Fruit fly (Drosophila melanogaster) whole organism, prepupa: ENCODE data around the gene CARPB.

Experiments used
- CG10631 ChIP-seq: fragments of 200-800 bp; sonication (Bioruptor generic); optimal IDR thresholded peaks from 2 replicates; lab custom pipeline; 2016; ENCODE audit warnings: missing biosample characterization, missing genetic modification characterization
- CG11294 ChIP-seq: fragments of 200-800 bp; sonication (Bioruptor generic); IDR thresholded peaks from 2 replicates; pipeline ENCODE4 v1.3.6; 2022; ENCODE audit warnings: missing biosample characterization, missing genetic modification characterization
- CG11762 ChIP-seq: fragments of 200-800 bp; sonication (Bioruptor generic); optimal IDR thresholded peaks from 3 replicates; lab custom pipeline; 2016; ENCODE audit warnings: missing biosample characterization, missing genetic modification characterization; ENCODE audit not compliant: insufficient read depth
- CG11902 ChIP-seq: fragments of 200-800 bp; sonication (Bioruptor generic); optimal IDR thresholded peaks from 3 replicates; lab custom pipeline; 2016; ENCODE audit warnings: missing biosample characterization, missing genetic modification characterization
- CG15336 ChIP-seq: fragments of 200-800 bp; sonication (Bioruptor generic); IDR thresholded peaks from 2 replicates; pipeline ENCODE4 v1.3.6; 2022; ENCODE audit warnings: missing biosample characterization, missing genetic modification characterization
- CG1621 ChIP-seq: fragments of 200-800 bp; sonication (Bioruptor generic); optimal IDR thresholded peaks from 3 replicates; lab custom pipeline; 2018; ENCODE audit warnings: missing biosample characterization, mild to moderate bottlenecking, missing genetic modification characterization
- CG3032 ChIP-seq: fragments of 200-800 bp; optimal IDR thresholded peaks from 2 replicates; lab custom pipeline; 2019; ENCODE audit warnings: missing biosample characterization, mild to moderate bottlenecking, missing genetic modification characterization, moderate library complexity
- CG31627 ChIP-seq: fragments of 200-800 bp; sonication (Bioruptor generic); optimal IDR thresholded peaks from 3 replicates; lab custom pipeline; 2016; ENCODE audit warnings: missing biosample characterization, missing genetic modification characterization
- CG32006 ChIP-seq: fragments of 200-800 bp; sonication (Bioruptor generic); optimal IDR thresholded peaks from 3 replicates; lab custom pipeline; 2017; ENCODE audit warnings: missing biosample characterization, mild to moderate bottlenecking, missing genetic modification characterization
- CG34406 ChIP-seq: fragments of 200-800 bp; sonication (Bioruptor generic); optimal IDR thresholded peaks from 3 replicates; lab custom pipeline; 2016; ENCODE audit warnings: missing biosample characterization, missing genetic modification characterization
- CG3919 ChIP-seq: fragments of 200-800 bp; sonication (Bioruptor generic); optimal IDR thresholded peaks from 3 replicates; lab custom pipeline; 2016; ENCODE audit warnings: missing biosample characterization, missing genetic modification characterization
- CG4318 ChIP-seq: fragments of 200-800 bp; sonication (Bioruptor generic); optimal IDR thresholded peaks from 3 replicates; lab custom pipeline; 2017; ENCODE audit warnings: missing biosample characterization, mild to moderate bottlenecking, missing genetic modification characterization
- CG6163 ChIP-seq: fragments of 200-800 bp; sonication (Bioruptor generic); IDR thresholded peaks from 3 replicates; pipeline ENCODE4 v1.3.6; 2022; ENCODE audit warnings: missing biosample characterization, missing genetic modification characterization
- CG6792 ChIP-seq: fragments of 200-800 bp; sonication (Bioruptor generic); optimal IDR thresholded peaks from 3 replicates; lab custom pipeline; 2016; ENCODE audit warnings: missing biosample characterization, missing genetic modification characterization
- CG6808 ChIP-seq: fragments of 200-800 bp; sonication (Bioruptor generic); optimal IDR thresholded peaks from 3 replicates; lab custom pipeline; 2017; ENCODE audit warnings: missing biosample characterization, missing genetic modification characterization, mild to moderate bottlenecking, moderate library complexity, missing genetic modification reagents
- CG8119 ChIP-seq: fragments of 200-800 bp; sonication (Bioruptor generic); IDR thresholded peaks from 3 replicates; pipeline ENCODE4 v1.3.6; 2022; ENCODE audit warnings: missing biosample characterization, missing genetic modification characterization
- CG8319 ChIP-seq: fragments of 200-800 bp; sonication (Bioruptor generic); optimal IDR thresholded peaks from 3 replicates; lab custom pipeline; 2016; ENCODE audit warnings: missing biosample characterization, missing genetic modification characterization
- CG8632 ChIP-seq: fragments of 200-800 bp; sonication (Bioruptor generic); optimal IDR thresholded peaks from 3 replicates; lab custom pipeline; 2016; ENCODE audit warnings: missing biosample characterization, missing genetic modification characterization
- Eip75B ChIP-seq: fragments of 200-800 bp; sonication (Bioruptor generic); optimal IDR thresholded peaks from 3 replicates; lab custom pipeline; 2016; ENCODE audit warnings: missing biosample characterization, missing genetic modification characterization
- Eip78C ChIP-seq: fragments of 200-800 bp; sonication (Bioruptor generic); peaks from one replicate; lab custom pipeline; 2016; ENCODE audit warnings: missing biosample characterization, missing genetic modification characterization
- Eip93F ChIP-seq: fragments of 200-800 bp; sonication (Bioruptor generic); optimal IDR thresholded peaks from 2 replicates; lab custom pipeline; 2016; ENCODE audit warnings: missing biosample characterization, mild to moderate bottlenecking, missing genetic modification characterization
- Ets21C ChIP-seq: fragments of 200-800 bp; sonication (Bioruptor generic); optimal IDR thresholded peaks from 3 replicates; lab custom pipeline; 2016; ENCODE audit warnings: missing biosample characterization, missing genetic modification characterization
- Ets96B ChIP-seq: fragments of 200-800 bp; optimal IDR thresholded peaks from 2 replicates; lab custom pipeline; 2019; ENCODE audit warnings: missing biosample characterization, mild to moderate bottlenecking, missing genetic modification characterization, moderate library complexity
- Gug ChIP-seq: fragments of 200-800 bp; sonication (Bioruptor generic); IDR thresholded peaks from 2 replicates; pipeline ENCODE4 v1.3.6; 2022; ENCODE audit warnings: missing biosample characterization, missing genetic modification characterization
- Hr4 ChIP-seq: fragments of 200-800 bp; sonication (Bioruptor generic); optimal IDR thresholded peaks from 3 replicates; lab custom pipeline; 2016; ENCODE audit warnings: missing biosample characterization, missing genetic modification characterization
- Lpt ChIP-seq: fragments of 200-800 bp; sonication (Bioruptor generic); optimal IDR thresholded peaks from 3 replicates; lab custom pipeline; 2016; ENCODE audit warnings: missing biosample characterization, missing genetic modification characterization
- Met ChIP-seq: fragments of 200-800 bp; sonication (Bioruptor generic); optimal IDR thresholded peaks from 3 replicates; lab custom pipeline; 2016; ENCODE audit warnings: missing biosample characterization, missing genetic modification characterization
- OdsH ChIP-seq: fragments of 200-800 bp; sonication (Bioruptor generic); optimal IDR thresholded peaks from 3 replicates; lab custom pipeline; 2016; ENCODE audit warnings: missing biosample characterization, missing genetic modification characterization
- Smox ChIP-seq: fragments of 200-800 bp; sonication (Bioruptor generic); optimal IDR thresholded peaks from 3 replicates; lab custom pipeline; 2016; ENCODE audit warnings: missing biosample characterization, missing genetic modification characterization
- Sox102F ChIP-seq: fragments of 200-800 bp; sonication (Bioruptor generic); optimal IDR thresholded peaks from 2 replicates; lab custom pipeline; 2016; ENCODE audit warnings: missing biosample characterization, mild to moderate bottlenecking, missing genetic modification characterization
- Sox14 ChIP-seq: fragments of 200-800 bp; sonication (Bioruptor generic); optimal IDR thresholded peaks from 3 replicates; lab custom pipeline; 2016; ENCODE audit warnings: missing biosample characterization, missing genetic modification characterization
- Sox15 ChIP-seq: fragments of 200-800 bp; sonication (Bioruptor generic); optimal IDR thresholded peaks from 3 replicates; lab custom pipeline; 2016; ENCODE audit warnings: missing biosample characterization, missing genetic modification characterization
- achi ChIP-seq: fragments of 200-800 bp; sonication (Bioruptor generic); optimal IDR thresholded peaks from 3 replicates; lab custom pipeline; 2016; ENCODE audit warnings: missing biosample characterization, missing genetic modification characterization
- acj6 ChIP-seq: fragments of 200-800 bp; sonication (Bioruptor generic); optimal IDR thresholded peaks from 3 replicates; lab custom pipeline; 2016; ENCODE audit warnings: missing biosample characterization, missing genetic modification characterization
- cyc ChIP-seq: fragments of 200-800 bp; sonication (Bioruptor generic); optimal IDR thresholded peaks from 3 replicates; lab custom pipeline; 2016; ENCODE audit warnings: missing biosample characterization, missing genetic modification characterization
- dsx ChIP-seq: fragments of 200-800 bp; optimal IDR thresholded peaks from 3 replicates; lab custom pipeline; 2019; ENCODE audit warnings: missing biosample characterization, mild to moderate bottlenecking, missing genetic modification characterization, moderate library complexity; ENCODE audit not compliant: poor library complexity, severe bottlenecking
- esn ChIP-seq: fragments of 200-800 bp; sonication (Bioruptor generic); optimal IDR thresholded peaks from 2 replicates; lab custom pipeline; 2016; ENCODE audit warnings: missing biosample characterization, mild to moderate bottlenecking, missing genetic modification characterization, moderate library complexity
- fd85E ChIP-seq: fragments of 200-800 bp; sonication (Bioruptor generic); optimal IDR thresholded peaks from 3 replicates; lab custom pipeline; 2016; ENCODE audit warnings: missing biosample characterization, missing genetic modification characterization
- fkh ChIP-seq: fragments of 200-800 bp; sonication (Bioruptor generic); optimal IDR thresholded peaks from 3 replicates; lab custom pipeline; 2017; ENCODE audit warnings: missing biosample characterization, mild to moderate bottlenecking, missing genetic modification characterization, moderate library complexity
- lz ChIP-seq: fragments of 200-800 bp; sonication (Bioruptor generic); optimal IDR thresholded peaks from 3 replicates; lab custom pipeline; 2016; ENCODE audit warnings: missing biosample characterization, missing genetic modification characterization
- net ChIP-seq: fragments of 200-800 bp; sonication (Bioruptor generic); optimal IDR thresholded peaks from 3 replicates; lab custom pipeline; 2016; ENCODE audit warnings: missing biosample characterization, missing genetic modification characterization
- salr ChIP-seq, 2 experiments: fragments of 200-800 bp; sonication (Bioruptor generic); optimal IDR thresholded peaks; 3 replicates each; lab custom pipeline; 2016 to 2018; ENCODE audit warnings: missing biosample characterization in 2 of 2, missing genetic modification characterization in 2 of 2, mild to moderate bottlenecking in 1 of 2
- spab ChIP-seq: fragments of 200-800 bp; sonication (Bioruptor generic); optimal IDR thresholded peaks from 2 replicates; lab custom pipeline; 2017; ENCODE audit warnings: missing biosample characterization, mild to moderate bottlenecking, missing genetic modification characterization, missing genetic modification reagents
- ss ChIP-seq, 2 experiments: fragments of 200-800 bp; sonication (Bioruptor generic); optimal IDR thresholded peaks; 2 replicates in 1 of 2; 3 replicates in 1 of 2; lab custom pipeline; 2017 to 2018; ENCODE audit warnings: mild to moderate bottlenecking in 2 of 2, missing biosample characterization in 2 of 2, missing genetic modification characterization in 2 of 2, moderate library complexity in 1 of 2
- svp ChIP-seq: fragments of 200-800 bp; sonication (Bioruptor generic); peaks from one replicate; lab custom pipeline; 2016; ENCODE audit warnings: missing biosample characterization, missing genetic modification characterization
- topi ChIP-seq: fragments of 200-800 bp; sonication (Bioruptor generic); optimal IDR thresholded peaks from 3 replicates; lab custom pipeline; 2016; ENCODE audit warnings: missing biosample characterization, missing genetic modification characterization

CARPB gene

DNA sequence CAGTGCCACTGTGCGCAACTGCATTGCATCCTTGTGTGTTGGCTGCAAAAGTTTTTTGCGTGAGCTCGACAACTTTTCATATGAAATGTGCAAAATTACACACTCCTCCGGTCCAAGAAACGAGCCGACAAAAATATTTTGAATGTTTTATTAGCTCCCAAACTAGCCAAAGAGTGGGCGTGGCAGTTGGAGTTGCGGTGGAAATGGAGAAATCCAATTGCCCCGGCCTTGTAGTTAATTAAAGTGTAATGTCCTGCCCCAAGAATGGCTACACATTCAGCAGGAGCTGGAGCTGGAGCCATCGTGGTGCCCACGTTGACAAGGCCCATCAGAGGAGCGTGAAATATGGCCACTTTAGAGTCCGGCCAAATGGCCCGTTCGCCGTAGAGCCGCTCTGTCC, at the start of gene CARPB:
Gene CARPB (plus strand): TSS at position 301 of the 400 bp plus-strand sequence.
- no peak for TF ChIP-seq CG31627 (GFP tag; lab: Kevin White, UChicago)
- TF ChIP-seq CG3032 (tag; lab: Kevin White, UChicago), result no peak
- no peak for TF ChIP-seq Eip78C (GFP tag; lab: Kevin White, UChicago)
- TF ChIP-seq CG8119 (GFP tag; lab: Robert Waterston, UW), result 0 out of 3 replicates have a peak, but pooled peaks have one; percentile 8
- no peak for TF ChIP-seq Met (GFP tag; lab: Kevin White, UChicago)

DNA sequence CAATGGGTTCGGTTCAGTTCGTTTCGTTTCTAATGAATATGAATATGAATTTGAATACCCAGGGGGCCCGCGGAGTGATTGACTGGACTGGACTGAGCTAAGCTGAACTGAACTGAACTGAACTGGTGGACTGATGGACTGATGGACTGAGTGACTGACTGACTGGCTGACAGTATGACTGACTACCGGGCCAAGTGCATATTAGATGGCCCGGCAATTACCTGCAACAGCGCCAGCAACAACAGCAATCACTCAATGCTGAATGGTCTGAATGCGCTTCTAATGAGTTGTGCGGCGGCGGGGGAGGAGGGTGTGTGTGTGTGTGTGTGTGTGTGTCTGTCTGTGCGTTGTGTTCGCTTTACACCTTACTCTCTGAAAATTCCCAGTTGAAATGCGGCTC, 48.2 kb upstream of the CARPB start:
- TF ChIP-seq dsx (GFP tag; lab: Kevin White, UChicago) (no peak), CG3032 (tag; lab: Kevin White, UChicago) (no peak), CG8632 (GFP tag; lab: Kevin White, UChicago) (no peak), CG11902 (no peak), CG15336 (GFP tag; lab: Robert Waterston, UW) (no peak), CG11762 (GFP tag; lab: Kevin White, UChicago) (no peak), spab (GFP tag; lab: Kevin White, UChicago) (no peak), CG8319 (GFP tag; lab: Kevin White, UChicago) (no peak)

DNA sequence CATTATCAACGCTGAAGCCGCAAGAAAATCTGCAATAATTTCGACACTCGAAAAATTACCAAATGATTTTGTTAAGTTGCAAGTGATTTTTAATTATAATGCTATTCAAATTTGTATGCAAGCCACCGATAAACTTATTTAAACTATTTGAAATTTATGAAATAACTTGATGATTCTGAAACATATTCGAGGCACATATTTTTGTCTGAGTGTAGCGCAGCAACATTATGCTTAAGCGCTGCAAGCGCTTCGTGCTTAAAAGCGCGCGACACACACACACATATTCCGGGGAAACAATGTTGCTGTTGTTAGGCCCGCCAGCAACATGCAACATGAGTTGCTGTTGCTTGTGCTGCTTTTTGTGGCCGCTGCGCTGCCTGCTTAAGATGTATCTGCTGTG, 44.5 kb upstream of the CARPB start:
- TF ChIP-seq topi (GFP tag; lab: Kevin White, UChicago), result peak; percentile 57
- TF ChIP-seq esn (GFP tag; lab: Kevin White, UChicago), result peak; percentile 60
- peak; percentile 14 for TF ChIP-seq CG6808 (GFP tag; lab: Kevin White, UChicago)
- TF ChIP-seq fkh, result no peak
- peak; percentile 5 for TF ChIP-seq CG8632 (GFP tag; lab: Kevin White, UChicago)
- TF ChIP-seq Eip75B (GFP tag; lab: Kevin White, UChicago), result peak; percentile 52
- TF ChIP-seq OdsH (GFP tag; lab: Kevin White, UChicago), result peak; percentile 44
- TF ChIP-seq dsx (GFP tag; lab: Kevin White, UChicago), result peak; percentile 95
- TF ChIP-seq Hr4 (GFP tag; lab: Kevin White, UChicago), result peak; percentile 53
- peak; percentile 75; the same call in 2 of the 3 replicates for TF ChIP-seq CG6163
- TF ChIP-seq fd85E (GFP tag; lab: Kevin White, UChicago), result no peak
- no peak for TF ChIP-seq CG11294 (GFP tag; lab: Robert Waterston, UW)
- peak; percentile 40 for TF ChIP-seq Smox
- peak; percentile 47 for TF ChIP-seq acj6
- TF ChIP-seq CG1621, result peak; percentile 26
- TF ChIP-seq CG34406 (GFP tag; lab: Kevin White, UChicago), result peak; percentile 14
- TF ChIP-seq CG3919 (GFP tag; lab: Kevin White, UChicago), result peak; percentile 59
- TF ChIP-seq salr (GFP tag; optimal IDR thresholded peaks at IDR 0.05; lab: Kevin White, UChicago), result peak in 1 of 2 experiments; percentile 22
- TF ChIP-seq achi (GFP tag; lab: Kevin White, UChicago), result peak; percentile 55
- peak; percentile 9 for TF ChIP-seq CG4318 (GFP tag; lab: Kevin White, UChicago)
- TF ChIP-seq svp (GFP tag; lab: Kevin White, UChicago), result peak; percentile 81
- TF ChIP-seq ss (GFP tag; optimal IDR thresholded peaks at IDR 0.05; lab: Kevin White, UChicago), result peak; percentile 4 to 25
- peak; percentile 33 for TF ChIP-seq cyc (GFP tag; lab: Kevin White, UChicago)
- TF ChIP-seq Sox102F (GFP tag; lab: Kevin White, UChicago), result peak; percentile 44
- TF ChIP-seq CG10631 (GFP tag; lab: Kevin White, UChicago), result peak; percentile 48
- no peak for TF ChIP-seq CG6792 (GFP tag; lab: Kevin White, UChicago)
- peak; percentile 24 for TF ChIP-seq net (GFP tag; lab: Kevin White, UChicago)
- peak; percentile 69 for TF ChIP-seq CG32006
- TF ChIP-seq Sox14 (GFP tag; lab: Kevin White, UChicago), result peak; percentile 50
- TF ChIP-seq CG15336 (GFP tag; lab: Robert Waterston, UW), result peak; percentile 61
- TF ChIP-seq Eip93F (GFP tag; lab: Kevin White, UChicago), result no peak
- peak; percentile 4 for TF ChIP-seq CG11762 (GFP tag; lab: Kevin White, UChicago)
- no peak for TF ChIP-seq Gug (GFP tag; lab: Robert Waterston, UW)
- TF ChIP-seq Lpt, result peak; percentile 20
- peak; percentile 39 for TF ChIP-seq spab (GFP tag; lab: Kevin White, UChicago)
- peak; percentile 62 for TF ChIP-seq Met (GFP tag; lab: Kevin White, UChicago)
- no peak for TF ChIP-seq CG8319 (GFP tag; lab: Kevin White, UChicago)
- no peak for TF ChIP-seq Sox15 (GFP tag; lab: Kevin White, UChicago)
- TF ChIP-seq CG31627 (GFP tag; lab: Kevin White, UChicago), result peak; percentile 18
- TF ChIP-seq CG3032 (tag; lab: Kevin White, UChicago), result peak; percentile 54
- no peak for TF ChIP-seq Ets21C (GFP tag; lab: Kevin White, UChicago)
- TF ChIP-seq Ets96B (tag; lab: Kevin White, UChicago), result peak; percentile 61
- peak; percentile 22 for TF ChIP-seq lz (GFP tag; lab: Kevin White, UChicago)
